Worm (Caenorhabditis elegans): ENCODE results near the gene pcyt-2.2.

Gene pcyt-2.2

ce11 chrX:7892296-7892695 lies 8.2 kb downstream of the pcyt-2.2 start, which contains the start of gene C39D10.5:
Gene C39D10.5, minus strand, starts transcription at chrX:7892396.
- TF ChIP-seq nhr-25 (tag; optimal IDR thresholded peaks at IDR 0.05) (no peak), mdl-1 (tag; optimal IDR thresholded peaks at IDR 0.05) (no peak), crh-2 (tag; optimal IDR thresholded peaks at IDR 0.05) (no peak), sem-4 (tag; optimal IDR thresholded peaks at IDR 0.05) (no peak), lin-11 (tag; optimal IDR thresholded peaks at IDR 0.05) (no peak), lsy-2 (tag; optimal IDR thresholded peaks at IDR 0.05) (no peak), nhr-129 (tag; optimal IDR thresholded peaks at IDR 0.05) (no peak)

ce11 chrX:7897690-7898089 lies 13.6 kb downstream of the pcyt-2.2 start, which contains the start of gene latd-1:
Gene latd-1, minus strand, starts transcription at chrX:7897790.
- no peak for TF ChIP-seq mab-5 (tag; optimal IDR thresholded peaks at IDR 0.05)
- no peak for TF ChIP-seq blmp-1 (tag; optimal IDR thresholded peaks at IDR 0.05; ENCODE audit: insufficient read depth)
- no peak for TF ChIP-seq sma-3 (GFP tag; optimal IDR thresholded peaks at IDR 0.05)
- TF ChIP-seq lin-13 (GFP tag; optimal IDR thresholded peaks at IDR 0.05), result no peak
- no peak for TF ChIP-seq ztf-11 (tag; optimal IDR thresholded peaks at IDR 0.05)
- no peak for TF ChIP-seq lsy-2 (tag; optimal IDR thresholded peaks at IDR 0.05)
- TF ChIP-seq lin-39 (tag; optimal IDR thresholded peaks at IDR 0.05), result no peak
- no peak for TF ChIP-seq C34F6.9 (tag; optimal IDR thresholded peaks at IDR 0.05)
- TF ChIP-seq nhr-129 (tag; optimal IDR thresholded peaks at IDR 0.05), result no peak
- no peak for TF ChIP-seq fos-1 (tag; optimal IDR thresholded peaks at IDR 0.05)
- no peak for TF ChIP-seq nhr-237 (tag; optimal IDR thresholded peaks at IDR 0.05)
- TF ChIP-seq ztf-1 (GFP tag; conservative IDR thresholded peaks at IDR 0.05), result no peak
- TF ChIP-seq elt-3 (tag; optimal IDR thresholded peaks at IDR 0.05), result no peak
- TF ChIP-seq R02D3.7 (tag; optimal IDR thresholded peaks at IDR 0.05), result no peak
- no peak for TF ChIP-seq lin-11 (tag; optimal IDR thresholded peaks at IDR 0.05)
- no peak for TF ChIP-seq nhr-12 (tag; optimal IDR thresholded peaks at IDR 0.05)
- no peak for TF ChIP-seq nhr-23 (tag; optimal IDR thresholded peaks at IDR 0.05)

DNA sequence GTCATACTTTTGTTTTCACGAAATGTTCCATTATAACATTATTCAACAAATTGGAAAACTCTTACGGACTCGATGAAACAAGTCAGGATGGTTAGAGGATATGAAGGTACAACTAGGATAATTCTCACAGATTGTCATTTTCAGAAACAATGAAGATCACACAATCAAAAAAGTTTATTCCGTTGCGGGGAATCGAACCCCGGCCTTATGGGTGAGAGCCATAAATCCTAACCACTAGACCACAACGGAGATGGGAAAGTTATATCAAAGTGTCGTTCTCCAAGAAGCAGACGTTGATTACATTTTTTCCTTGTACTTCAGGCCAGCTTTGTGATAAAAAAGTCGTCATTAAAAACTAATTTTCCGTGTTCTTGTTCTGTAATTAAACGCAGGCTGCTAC lies 14.0 kb downstream of the pcyt-2.2 start:
- TF ChIP-seq elt-3 (tag; optimal IDR thresholded peaks at IDR 0.05), result no peak
- peak; percentile 4 for TF ChIP-seq nhr-21 (tag; optimal IDR thresholded peaks at IDR 0.05)

ce11 chrX:7900180-7900579 lies 16.1 kb downstream of the pcyt-2.2 start:
- TF ChIP-seq ztf-11 (tag; optimal IDR thresholded peaks at IDR 0.05) (no peak), alr-1 (tag; optimal IDR thresholded peaks at IDR 0.05) (no peak), nhr-12 (tag; optimal IDR thresholded peaks at IDR 0.05) (no peak), unc-62 (GFP tag; optimal IDR thresholded peaks at IDR 0.05) (no peak), fos-1 (tag; optimal IDR thresholded peaks at IDR 0.05) (no peak), unc-39 (tag; optimal IDR thresholded peaks at IDR 0.05) (no peak), nhr-21 (tag; optimal IDR thresholded peaks at IDR 0.05) (no peak), egl-27 (tag; optimal IDR thresholded peaks at IDR 0.05) (no peak), ceh-82 (tag; optimal IDR thresholded peaks at IDR 0.05) (no peak), nhr-6 (tag; optimal IDR thresholded peaks at IDR 0.05) (no peak)

DNA sequence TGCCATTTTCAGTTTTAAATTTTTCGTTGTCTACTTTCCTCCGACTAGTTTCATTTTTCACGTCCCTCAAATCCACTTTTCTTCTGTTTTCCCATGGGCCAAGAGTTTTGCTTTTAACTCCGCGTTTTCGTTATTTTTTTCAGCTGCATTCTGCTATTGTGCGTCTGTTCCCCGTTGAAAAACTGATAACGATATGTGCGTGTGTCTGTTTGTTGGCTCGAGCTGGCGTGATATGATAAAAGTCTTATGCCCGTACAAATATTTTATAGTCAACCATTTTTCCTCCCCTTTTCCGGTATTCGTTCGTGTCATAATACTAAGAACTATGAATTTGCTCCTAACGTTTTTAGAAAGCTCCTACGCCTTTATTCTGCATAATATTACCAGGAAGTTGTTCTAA lies 17.7 kb downstream of the pcyt-2.2 start:
- no peak for TF ChIP-seq mab-5 (tag; optimal IDR thresholded peaks at IDR 0.05)
- TF ChIP-seq fos-1 (tag; optimal IDR thresholded peaks at IDR 0.05), result peak; percentile 61

DNA sequence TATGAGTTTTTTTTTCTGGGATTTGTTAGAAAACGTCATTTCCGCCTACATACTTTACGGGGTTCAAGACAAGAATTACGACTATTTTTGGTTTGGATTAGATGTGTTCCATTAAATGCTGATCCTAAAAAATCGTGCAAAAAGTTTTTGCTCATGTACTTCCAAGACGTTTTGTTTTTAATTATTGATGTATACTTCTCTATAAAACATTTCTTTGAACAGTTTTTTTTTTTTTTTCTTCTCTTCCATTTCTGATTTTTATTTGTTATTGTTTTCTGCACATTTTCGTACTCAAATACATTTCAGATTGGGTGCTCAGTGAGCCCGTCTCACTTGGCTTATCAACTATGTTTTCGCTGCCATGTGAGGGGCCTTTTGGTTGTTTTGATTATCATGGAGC lies 18.9 kb downstream of the pcyt-2.2 start, which contains the start of gene C39D10.11:
C39D10.11 (plus strand) TSS at position 301 of the 400 bp plus-strand sequence.
- no peak for TF ChIP-seq nhr-12 (tag; optimal IDR thresholded peaks at IDR 0.05)
- TF ChIP-seq ceh-16 (tag; optimal IDR thresholded peaks at IDR 0.05), result no peak
- no peak for TF ChIP-seq unc-55 (GFP tag; optimal IDR thresholded peaks at IDR 0.05)
- no peak for TF ChIP-seq elt-3 (tag; optimal IDR thresholded peaks at IDR 0.05)
- no peak for TF ChIP-seq nhr-21 (tag; optimal IDR thresholded peaks at IDR 0.05)
- no peak for TF ChIP-seq ztf-11 (tag; optimal IDR thresholded peaks at IDR 0.05)
- no peak for TF ChIP-seq nhr-6 (tag; optimal IDR thresholded peaks at IDR 0.05)
- TF ChIP-seq unc-39 (tag; optimal IDR thresholded peaks at IDR 0.05), result no peak
- TF ChIP-seq mbf-1 (tag; optimal IDR thresholded peaks at IDR 0.05), result no peak
- TF ChIP-seq Y55F3AM.14 (GFP tag; optimal IDR thresholded peaks at IDR 0.05), result no peak
- TF ChIP-seq dmd-4 (tag; optimal IDR thresholded peaks at IDR 0.05), result no peak
- TF ChIP-seq R02D3.7 (tag; optimal IDR thresholded peaks at IDR 0.05), result no peak
- TF ChIP-seq unc-62 (GFP tag; optimal IDR thresholded peaks at IDR 0.05), result no peak
- no peak for TF ChIP-seq fos-1 (tag; optimal IDR thresholded peaks at IDR 0.05)
- no peak for TF ChIP-seq snpc-4 (tag; optimal IDR thresholded peaks at IDR 0.05)
- no peak for TF ChIP-seq nhr-237 (tag; optimal IDR thresholded peaks at IDR 0.05)
- no peak for TF ChIP-seq egl-27 (tag; optimal IDR thresholded peaks at IDR 0.05)
- no peak for TF ChIP-seq peb-1 (tag; optimal IDR thresholded peaks at IDR 0.05)
